Worm (Caenorhabditis elegans): ENCODE results near the gene ubh-3.

DNA sequence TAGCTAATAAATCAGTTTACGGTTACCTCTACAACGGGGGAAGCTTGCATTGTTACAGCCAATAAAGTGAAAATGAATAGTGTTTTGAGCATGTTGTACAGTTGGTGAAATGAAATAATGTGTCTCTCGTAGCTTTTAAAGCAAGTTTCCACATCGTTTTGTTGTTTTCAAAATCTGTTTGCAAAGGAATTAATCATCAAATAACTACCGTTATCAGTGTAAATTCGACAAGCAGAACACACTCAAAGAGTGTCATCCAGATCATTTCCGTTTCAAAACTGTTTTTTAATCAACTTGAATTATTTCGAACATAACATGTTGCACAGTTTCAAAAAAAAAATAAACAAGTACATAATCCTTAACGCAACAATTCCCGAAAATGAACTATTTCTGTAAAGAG, 48.4 kb upstream of the ubh-3 start, which contains the start of gene spp-27:
- TF ChIP-seq F13C5.2 (tag; optimal IDR thresholded peaks at IDR 0.05) (no peak), scrt-1 (GFP tag; IDR thresholded peaks at IDR 0.05) (no peak), ama-1 (optimal IDR thresholded peaks at IDR 0.05) (no peak), pes-1 (GFP tag; IDR thresholded peaks at IDR 0.05) (no peak), sea-1 (GFP tag; conservative IDR thresholded peaks at IDR 0.05) (no peak), ceh-36 (tag; optimal IDR thresholded peaks at IDR 0.05) (no peak), hnd-1 (tag; optimal IDR thresholded peaks at IDR 0.05) (no peak), flt-1 (GFP tag; IDR thresholded peaks at IDR 0.05) (no peak), ets-7 (tag; optimal IDR thresholded peaks at IDR 0.05) (no peak)
